Fruit fly (Drosophila melanogaster) whole organism, embryonic: ENCODE data around the gene Trs23.

ENCODE experiments used
- ATbp ChIP-seq: fragments of 200-800 bp; sonication (Bioruptor generic); optimal IDR thresholded peaks from 2 replicates; lab custom pipeline; 2017; ENCODE audit warnings: missing biosample characterization, mild to moderate bottlenecking, missing genetic modification characterization, missing genetic modification reagents
- Adf1 ChIP-seq: fragments of 200-800 bp; sonication (Bioruptor generic); IDR thresholded peaks from 2 replicates; pipeline ENCODE4 v1.3.6; 2022; ENCODE audit warnings: missing biosample characterization, missing genetic modification characterization
- Asciz ChIP-seq: fragments of 200-800 bp; sonication (Bioruptor generic); optimal IDR thresholded peaks from 2 replicates; lab custom pipeline; 2017; ENCODE audit warnings: missing biosample characterization, mild to moderate bottlenecking, missing genetic modification characterization, missing genetic modification reagents
- CG11093 ChIP-seq: fragments of 200-800 bp; sonication (Bioruptor generic); IDR thresholded peaks from 3 replicates; pipeline ENCODE4 v1.3.6; 2022; ENCODE audit warnings: missing biosample characterization, missing genetic modification characterization
- CG11456 ChIP-seq: fragments of 200-800 bp; sonication (Bioruptor generic); IDR thresholded peaks from 3 replicates; pipeline ENCODE4 v1.3.6; 2022; ENCODE audit warnings: missing biosample characterization, missing genetic modification characterization
- CG15073 ChIP-seq: fragments of 200-800 bp; sonication (Bioruptor generic); optimal IDR thresholded peaks from 2 replicates; lab custom pipeline; 2016; ENCODE audit warnings: missing biosample characterization, missing genetic modification characterization
- CG16779 ChIP-seq: fragments of 200-800 bp; sonication (Bioruptor generic); IDR thresholded peaks from 2 replicates; pipeline ENCODE4 v1.3.6; 2022; ENCODE audit warnings: missing biosample characterization, missing genetic modification characterization
- CG17568 ChIP-seq: fragments of 200-800 bp; sonication (Bioruptor generic); optimal IDR thresholded peaks from 2 replicates; lab custom pipeline; 2018; ENCODE audit warnings: missing biosample characterization, mild to moderate bottlenecking, missing genetic modification characterization, moderate library complexity
- CG17829 ChIP-seq: fragments of 200-800 bp; optimal IDR thresholded peaks from 2 replicates; lab custom pipeline; 2019; ENCODE audit warnings: missing biosample characterization, mild to moderate bottlenecking, missing genetic modification characterization, moderate library complexity
- CG2678 ChIP-seq: fragments of 200-800 bp; sonication (Bioruptor generic); optimal IDR thresholded peaks from 3 replicates; lab custom pipeline; 2019; ENCODE audit warnings: missing biosample characterization, mild to moderate bottlenecking, missing genetic modification characterization, moderate library complexity
- CG2875 ChIP-seq: fragments of 200-800 bp; sonication (Bioruptor generic); optimal IDR thresholded peaks from 2 replicates; lab custom pipeline; 2017; ENCODE audit warnings: missing biosample characterization, mild to moderate bottlenecking, missing genetic modification characterization, missing genetic modification reagents
- CG32772 ChIP-seq: fragments of 200-800 bp; sonication (Bioruptor generic); IDR thresholded peaks from 2 replicates; pipeline ENCODE4 v1.3.6; 2022; ENCODE audit warnings: missing biosample characterization, missing genetic modification characterization
- CG34224 ChIP-seq: fragments of 200-800 bp; sonication (Bioruptor generic); IDR thresholded peaks from 3 replicates; pipeline ENCODE4 v1.3.6; 2022; ENCODE audit warnings: missing biosample characterization, missing genetic modification characterization; ENCODE audit not compliant: partially characterized antibody
- CG3847 ChIP-seq: fragments of 200-800 bp; sonication (Bioruptor generic); IDR thresholded peaks from 2 replicates; pipeline ENCODE4 v1.3.6; 2022; ENCODE audit warnings: missing biosample characterization, missing genetic modification characterization
- CG4730 ChIP-seq: fragments of 200-800 bp; sonication (Bioruptor generic); IDR thresholded peaks from 2 replicates; pipeline ENCODE4 v1.3.6; 2022; ENCODE audit warnings: missing biosample characterization, missing genetic modification characterization
- CG7271 ChIP-seq: fragments of 200-800 bp; sonication (Bioruptor generic); optimal IDR thresholded peaks from 2 replicates; lab custom pipeline; 2018; ENCODE audit warnings: missing biosample characterization, mild to moderate bottlenecking, missing genetic modification characterization, moderate library complexity
- CG7357 ChIP-seq: fragments of 200-800 bp; sonication (Bioruptor generic); IDR thresholded peaks from 3 replicates; pipeline ENCODE4 v1.3.6; 2022; ENCODE audit warnings: missing biosample characterization, missing genetic modification characterization
- CG7372 ChIP-seq: fragments of 200-800 bp; sonication (Bioruptor generic); IDR thresholded peaks from 2 replicates; pipeline ENCODE4 v1.3.6; 2022; ENCODE audit warnings: missing biosample characterization, missing genetic modification characterization
- CG7745 ChIP-seq: fragments of 200-800 bp; sonication (Bioruptor generic); optimal IDR thresholded peaks from 2 replicates; lab custom pipeline; 2018; ENCODE audit warnings: missing biosample characterization, mild to moderate bottlenecking, missing genetic modification characterization, moderate library complexity
- CG8944 ChIP-seq: fragments of 200-800 bp; sonication (Bioruptor generic); optimal IDR thresholded peaks from 3 replicates; lab custom pipeline; 2016; ENCODE audit warnings: missing biosample characterization, missing genetic modification characterization
- CrebB ChIP-seq: fragments of 200-800 bp; sonication (Bioruptor generic); optimal IDR thresholded peaks from 3 replicates; lab custom pipeline; 2018; ENCODE audit warnings: missing biosample characterization, mild to moderate bottlenecking, missing genetic modification characterization
- Dek ChIP-seq: fragments of 200-800 bp; sonication (Bioruptor generic); optimal IDR thresholded peaks from 3 replicates; lab custom pipeline; 2019; ENCODE audit warnings: missing biosample characterization, mild to moderate bottlenecking, missing genetic modification characterization, moderate library complexity
- Dfd ChIP-seq, 2 experiments: fragments of >200 bp; optimal IDR thresholded peaks; 2 replicates each; lab custom pipeline; 2017; ENCODE audit warnings: missing biosample characterization in 2 of 2, missing genetic modification characterization in 2 of 2
- Elba2 ChIP-seq: fragments of 200-800 bp; sonication (Bioruptor generic); optimal IDR thresholded peaks from 3 replicates; lab custom pipeline; 2016; ENCODE audit warnings: missing biosample characterization, missing genetic modification characterization
- HLH3B ChIP-seq: fragments of 200-800 bp; sonication (Bioruptor generic); IDR thresholded peaks from 2 replicates; pipeline ENCODE4 v1.3.6; 2022; ENCODE audit warnings: missing biosample characterization, missing genetic modification characterization
- Hey ChIP-seq: fragments of 200-800 bp; sonication (Bioruptor generic); optimal IDR thresholded peaks from 3 replicates; lab custom pipeline; 2018; ENCODE audit warnings: missing biosample characterization, mild to moderate bottlenecking, missing genetic modification characterization
- MTF-1 ChIP-seq: fragments of 200-800 bp; sonication (Bioruptor generic); optimal IDR thresholded peaks from 2 replicates; lab custom pipeline; 2018; ENCODE audit warnings: missing biosample characterization, mild to moderate bottlenecking, missing genetic modification characterization, borderline replicate concordance
- Nf-YB ChIP-seq: fragments of 200-800 bp; sonication (Bioruptor generic); optimal IDR thresholded peaks from 3 replicates; lab custom pipeline; 2019; ENCODE audit warnings: missing biosample characterization, mild to moderate bottlenecking, missing genetic modification characterization, moderate library complexity
- Stat92E ChIP-seq, 3 experiments: fragments of >200 bp in 2 of 3; fragments of 200-800 bp in 1 of 3; sonication (Bioruptor generic) in 1 of 3; optimal IDR thresholded peaks; 2 replicates each; lab custom pipeline; 2017 to 2019; ENCODE audit warnings: missing biosample characterization in 3 of 3, missing genetic modification characterization in 3 of 3, mild to moderate bottlenecking in 1 of 3, moderate library complexity in 1 of 3
- TFAM ChIP-seq: fragments of 200-800 bp; sonication (Bioruptor generic); optimal IDR thresholded peaks from 2 replicates; lab custom pipeline; 2017; ENCODE audit warnings: missing biosample characterization, missing genetic modification characterization, inconsistent platforms
- Usf ChIP-seq: fragments of 200-800 bp; sonication (Bioruptor generic); optimal IDR thresholded peaks from 2 replicates; lab custom pipeline; 2017; ENCODE audit warnings: missing genotype, missing biosample characterization, missing genetic modification characterization
- cas ChIP-seq: fragments of 200-800 bp; sonication (Bioruptor generic); IDR thresholded peaks from 2 replicates; pipeline ENCODE4 v1.3.6; 2022; ENCODE audit warnings: missing biosample characterization, missing genetic modification characterization
- chinmo ChIP-seq: fragments of 200-800 bp; sonication (Bioruptor generic); IDR thresholded peaks from 4 replicates; pipeline ENCODE4 v1.3.6; 2022; ENCODE audit warnings: missing biosample characterization, missing genetic modification characterization; ENCODE audit not compliant: partially characterized antibody
- emc ChIP-seq: fragments of 200-800 bp; sonication (Bioruptor generic); optimal IDR thresholded peaks from 2 replicates; lab custom pipeline; 2016; ENCODE audit warnings: missing biosample characterization, missing genetic modification characterization
- fd102C ChIP-seq: fragments of 200-800 bp; sonication (Bioruptor generic); optimal IDR thresholded peaks from 2 replicates; lab custom pipeline; 2018; ENCODE audit warnings: missing biosample characterization, mild to moderate bottlenecking, missing genetic modification characterization, moderate library complexity
- gro ChIP-seq: fragments of 200-800 bp; sonication (Bioruptor generic); optimal IDR thresholded peaks from 2 replicates; lab custom pipeline; 2016; ENCODE audit warnings: missing biosample characterization, missing genetic modification characterization
- lab ChIP-seq: fragments of 200-800 bp; sonication (Bioruptor generic); optimal IDR thresholded peaks from 3 replicates; lab custom pipeline; 2017; ENCODE audit warnings: missing biosample characterization, missing genetic modification characterization, mild to moderate bottlenecking, moderate library complexity, missing genetic modification reagents
- luna ChIP-seq: fragments of 200-800 bp; sonication (Bioruptor generic); optimal IDR thresholded peaks from 2 replicates; lab custom pipeline; 2016; ENCODE audit warnings: missing biosample characterization, missing genetic modification characterization
- nerfin-1 ChIP-seq: fragments of 200-800 bp; sonication (Bioruptor generic); optimal IDR thresholded peaks from 3 replicates; lab custom pipeline; 2019; ENCODE audit warnings: missing biosample characterization, mild to moderate bottlenecking, missing genetic modification characterization, moderate library complexity
- nom ChIP-seq: fragments of 200-800 bp; sonication (Bioruptor generic); optimal IDR thresholded peaks from 2 replicates; lab custom pipeline; 2017; ENCODE audit warnings: missing biosample characterization, missing genetic modification characterization, mild to moderate bottlenecking, moderate library complexity, missing genetic modification reagents
- pan ChIP-seq, 4 experiments: fragments of >200 bp in 3 of 4; fragments of 200-800 bp in 1 of 4; sonication (Bioruptor generic) in 1 of 4; optimal IDR thresholded peaks in 3 of 4; IDR thresholded peaks in 1 of 4; 2 replicates each; pipeline versions ENCODE4 v1.3.6 to Lab custom; 2017 to 2022; ENCODE audit warnings: missing biosample characterization in 2 of 4, missing genetic modification characterization in 2 of 4, mixed read lengths in 1 of 4
- ro ChIP-seq: fragments of 200-800 bp; sonication (Bioruptor generic); IDR thresholded peaks from 2 replicates; pipeline ENCODE4 v1.3.6; 2022; ENCODE audit warnings: missing biosample characterization, missing genetic modification characterization
- schlank ChIP-seq: fragments of 200-800 bp; sonication (Bioruptor generic); optimal IDR thresholded peaks from 2 replicates; lab custom pipeline; 2018; ENCODE audit warnings: missing biosample characterization, mild to moderate bottlenecking, missing genetic modification characterization
- sd ChIP-seq: fragments of 200-800 bp; sonication (Bioruptor generic); optimal IDR thresholded peaks from 3 replicates; lab custom pipeline; 2018; ENCODE audit warnings: missing biosample characterization, mild to moderate bottlenecking, missing genetic modification characterization, moderate library complexity
- sr ChIP-seq: fragments of 200-800 bp; sonication (Bioruptor generic); IDR thresholded peaks from 3 replicates; pipeline ENCODE4 v1.3.6; 2022; ENCODE audit warnings: missing biosample characterization, missing genetic modification characterization
- tll ChIP-seq, 2 experiments: fragments of 200-800 bp in 1 of 2; fragments of >200 bp in 1 of 2; sonication (Bioruptor generic) in 1 of 2; optimal IDR thresholded peaks; 2 replicates each; lab custom pipeline; 2017 to 2019; ENCODE audit warnings: missing biosample characterization in 2 of 2, missing genetic modification characterization in 2 of 2, mild to moderate bottlenecking in 1 of 2, moderate library complexity in 1 of 2
- tna ChIP-seq: fragments of 200-800 bp; sonication (Bioruptor generic); IDR thresholded peaks from 2 replicates; pipeline ENCODE4 v1.3.6; 2022; ENCODE audit warnings: missing biosample characterization, missing genetic modification characterization; ENCODE audit not compliant: partially characterized antibody
- vfl ChIP-seq: fragments of 200-800 bp; sonication (Bioruptor generic); optimal IDR thresholded peaks from 2 replicates; lab custom pipeline; 2016; ENCODE audit warnings: missing biosample characterization, missing genetic modification characterization
- zfh1 ChIP-seq: fragments of 200-800 bp; sonication (Bioruptor generic); IDR thresholded peaks from 3 replicates; pipeline ENCODE4 v1.3.6; 2022; ENCODE audit warnings: missing biosample characterization, missing genetic modification characterization

The Trs23 gene

dm6 chr2L:8694250-8694704 is 8.2 kb downstream of the Trs23 start:
- TF ChIP-seq Hey (tag; lab: Kevin White, UChicago) = peak; percentile 89
- peak; percentile 55 for TF ChIP-seq CrebB (tag; lab: Kevin White, UChicago)
- TF ChIP-seq CG11456 (GFP tag; lab: Robert Waterston, UW) = no peak
- TF ChIP-seq CG15073 (GFP tag; lab: Kevin White, UChicago) = no peak
- TF ChIP-seq pan (optimal IDR thresholded peaks at IDR 0.05; lab: Kevin White, UChicago) = no peak
- TF ChIP-seq pan (GFP tag; optimal IDR thresholded peaks at IDR 0.05 in 1 of 2, IDR thresholded peaks at IDR 0.05 in 1 of 2) = no peak
- TF ChIP-seq CG11093 (GFP tag; lab: Robert Waterston, UW) = no peak
- TF ChIP-seq MTF-1 (GFP tag; lab: Kevin White, UChicago) = peak; percentile 12
- no peak for TF ChIP-seq CG8944 (GFP tag; lab: Kevin White, UChicago)
- TF ChIP-seq Asciz = no peak
- TF ChIP-seq CG17829 (tag; lab: Kevin White, UChicago) = no peak
- TF ChIP-seq CG3847 (GFP tag; lab: Robert Waterston, UW) = 0 out of 2 replicates have a peak, but pooled peaks have one; percentile 23
- no peak for TF ChIP-seq Elba2 (GFP tag; lab: Kevin White, UChicago)
- TF ChIP-seq emc = no peak
- TF ChIP-seq CG2678 (tag; lab: Kevin White, UChicago) = peak; percentile 48
- no peak for TF ChIP-seq cas (GFP tag; lab: Robert Waterston, UW)
- no peak for TF ChIP-seq CG16779 (GFP tag; lab: Robert Waterston, UW)
- peak; percentile 45 for TF ChIP-seq CG17568 (GFP tag; lab: Kevin White, UChicago)
- no peak for TF ChIP-seq nerfin-1 (tag; lab: Kevin White, UChicago)
- TF ChIP-seq Adf1 (GFP tag; lab: Robert Waterston, UW) = peak; percentile 81
- TF ChIP-seq Stat92E (GFP tag; optimal IDR thresholded peaks at IDR 0.05; lab: Kevin White, UChicago) = peak in 1 of 3 experiments; percentile 6
- TF ChIP-seq tna = no peak
- TF ChIP-seq ro (GFP tag; lab: Robert Waterston, UW) = no peak
- no peak for TF ChIP-seq CG34224 (GFP tag; lab: Robert Waterston, UW)
- no peak for TF ChIP-seq tll (GFP tag; optimal IDR thresholded peaks at IDR 0.05; lab: Kevin White, UChicago)
- TF ChIP-seq gro (GFP tag; lab: Kevin White, UChicago) = peak; percentile 70
- TF ChIP-seq sd = peak; percentile 29
- TF ChIP-seq CG4730 (GFP tag; lab: Robert Waterston, UW) = no peak
- peak; percentile 87 for TF ChIP-seq chinmo (GFP tag; lab: Robert Waterston, UW)
- peak; percentile 63; the same call in 1 of the 2 replicates for TF ChIP-seq CG7372
- TF ChIP-seq Dek (tag; lab: Kevin White, UChicago) = no peak
- no peak for TF ChIP-seq HLH3B (GFP tag; lab: Robert Waterston, UW)
- TF ChIP-seq Dfd (GFP tag; optimal IDR thresholded peaks at IDR 0.05; lab: Kevin White, UChicago) = no peak
- no peak for TF ChIP-seq CG7357 (GFP tag; lab: Robert Waterston, UW)
- no peak for TF ChIP-seq vfl
- no peak for TF ChIP-seq CG7745 (tag; lab: Kevin White, UChicago)
- TF ChIP-seq Nf-YB (GFP tag; lab: Kevin White, UChicago) = no peak
- TF ChIP-seq Usf = no peak
- TF ChIP-seq ATbp (GFP tag; lab: Kevin White, UChicago) = peak; percentile 30
- TF ChIP-seq sr = no peak
- peak; percentile 85 for TF ChIP-seq lab (GFP tag; lab: Kevin White, UChicago)
- TF ChIP-seq fd102C (GFP tag; lab: Kevin White, UChicago) = no peak
- TF ChIP-seq CG2875 = no peak
- no peak for TF ChIP-seq nom
- no peak for TF ChIP-seq TFAM (GFP tag; lab: Kevin White, UChicago)
- TF ChIP-seq luna (GFP tag; lab: Kevin White, UChicago) = no peak
- no peak for TF ChIP-seq CG7271 (tag; lab: Kevin White, UChicago)
- peak; percentile 34 for TF ChIP-seq schlank (tag; lab: Kevin White, UChicago)
- 0 out of 3 replicates have a peak, but pooled peaks have one; percentile 45 for TF ChIP-seq zfh1 (GFP tag; lab: Robert Waterston, UW)
- 0 out of 2 replicates have a peak, but pooled peaks have one; percentile 13 for TF ChIP-seq CG32772 (GFP tag; lab: Robert Waterston, UW)
